Fruit fly (Drosophila melanogaster) whole organism, prepupa: ENCODE results near the gene CG31548.

Experiments
- CG15336 ChIP-seq: fragments of 200-800 bp; sonication (Bioruptor generic); IDR thresholded peaks from 2 replicates; pipeline ENCODE4 v1.3.6; 2022; ENCODE audit warnings: missing biosample characterization, missing genetic modification characterization
- CG16779 ChIP-seq: fragments of 200-800 bp; sonication (Bioruptor generic); optimal IDR thresholded peaks from 3 replicates; lab custom pipeline; 2017; ENCODE audit warnings: missing biosample characterization, mild to moderate bottlenecking, missing genetic modification characterization
- CG31627 ChIP-seq: fragments of 200-800 bp; sonication (Bioruptor generic); optimal IDR thresholded peaks from 3 replicates; lab custom pipeline; 2016; ENCODE audit warnings: missing biosample characterization, missing genetic modification characterization
- CG6854 ChIP-seq: fragments of 200-800 bp; sonication (Bioruptor generic); optimal IDR thresholded peaks from 2 replicates; lab custom pipeline; 2017; ENCODE audit warnings: missing biosample characterization, mild to moderate bottlenecking, missing genetic modification characterization
- CG8119 ChIP-seq: fragments of 200-800 bp; sonication (Bioruptor generic); IDR thresholded peaks from 3 replicates; pipeline ENCODE4 v1.3.6; 2022; ENCODE audit warnings: missing biosample characterization, missing genetic modification characterization
- Eip93F ChIP-seq: fragments of 200-800 bp; sonication (Bioruptor generic); optimal IDR thresholded peaks from 2 replicates; lab custom pipeline; 2016; ENCODE audit warnings: missing biosample characterization, mild to moderate bottlenecking, missing genetic modification characterization
- Sox15 ChIP-seq: fragments of 200-800 bp; sonication (Bioruptor generic); optimal IDR thresholded peaks from 3 replicates; lab custom pipeline; 2016; ENCODE audit warnings: missing biosample characterization, missing genetic modification characterization
- spab ChIP-seq: fragments of 200-800 bp; sonication (Bioruptor generic); optimal IDR thresholded peaks from 2 replicates; lab custom pipeline; 2017; ENCODE audit warnings: missing biosample characterization, mild to moderate bottlenecking, missing genetic modification characterization, missing genetic modification reagents
- ss ChIP-seq, 2 experiments: fragments of 200-800 bp; sonication (Bioruptor generic); optimal IDR thresholded peaks; 2 replicates in 1 of 2; 3 replicates in 1 of 2; lab custom pipeline; 2017 to 2018; ENCODE audit warnings: mild to moderate bottlenecking in 2 of 2, missing biosample characterization in 2 of 2, missing genetic modification characterization in 2 of 2, moderate library complexity in 1 of 2
- vri ChIP-seq: fragments of 200-800 bp; sonication (Bioruptor generic); optimal IDR thresholded peaks from 3 replicates; lab custom pipeline; 2016; ENCODE audit warnings: missing biosample characterization, mild to moderate bottlenecking, missing genetic modification characterization

- TF ChIP-seq ss (GFP tag; optimal IDR thresholded peaks at IDR 0.05; lab: Kevin White, UChicago), result no peak
- no peak for TF ChIP-seq Eip93F (GFP tag; lab: Kevin White, UChicago)
- no peak for TF ChIP-seq CG6854 (GFP tag; lab: Kevin White, UChicago)
- TF ChIP-seq Sox15, result no peak
- TF ChIP-seq CG8119 (GFP tag; lab: Robert Waterston, UW), result no peak
- TF ChIP-seq vri (GFP tag; lab: Kevin White, UChicago), result no peak
- TF ChIP-seq CG16779 (tag; lab: Kevin White, UChicago), result no peak
- peak; percentile 22 for TF ChIP-seq CG31627 (GFP tag; lab: Kevin White, UChicago)
- TF ChIP-seq spab, result no peak
- no peak for TF ChIP-seq CG15336 (GFP tag; lab: Robert Waterston, UW)
Measured at dm6 chr3R:5659829-5660197, 23.2 kb upstream of the CG31548 start, which contains the start of gene CG2182.
